Fruit fly (Drosophila melanogaster): ENCODE results near the gene CG42371.

Gene CG42371

dm6 chr2L:2182735-2183340 is 34.2 kb downstream of the CG42371 start:
- TF ChIP-seq CG32121 (GFP tag; IDR thresholded peaks at IDR 0.05) (no peak), Pif1A (GFP tag; optimal IDR thresholded peaks at IDR 0.05) (peak; percentile 68), CG14655 (GFP tag; optimal IDR thresholded peaks at IDR 0.05) (peak; percentile 87), gl (tag; optimal IDR thresholded peaks at IDR 0.05) (peak; percentile 83), Pif1B (GFP tag; optimal IDR thresholded peaks at IDR 0.05) (peak; percentile 79), CG8159 (tag; optimal IDR thresholded peaks at IDR 0.05) (peak; percentile 80), CG34367 (tag; optimal IDR thresholded peaks at IDR 0.05) (peak; percentile 86), CG12605 (GFP tag; IDR thresholded peaks at IDR 0.05) (peak; percentile 78), CG17806 (tag; optimal IDR thresholded peaks at IDR 0.05) (peak; percentile 87), fd96Ca (GFP tag; IDR thresholded peaks at IDR 0.05) (peak; percentile 81), Snoo (tag; optimal IDR thresholded peaks at IDR 0.05) (no peak), CG10348 (GFP tag; IDR thresholded peaks at IDR 0.05) (no peak), Ets98B (GFP tag; IDR thresholded peaks at IDR 0.05) (peak; percentile 61), D1 (tag; optimal IDR thresholded peaks at IDR 0.05) (no peak), EcR (GFP tag; optimal IDR thresholded peaks at IDR 0.05) (no peak), CG8301 (tag; optimal IDR thresholded peaks at IDR 0.05) (peak; percentile 75), CG4496 (GFP tag; IDR thresholded peaks at IDR 0.05) (peak; percentile 87), CG13204 (GFP tag; optimal IDR thresholded peaks at IDR 0.05) (peak; percentile 65), CG15710 (tag; optimal IDR thresholded peaks at IDR 0.05) (peak; percentile 80), CG9948 (tag; optimal IDR thresholded peaks at IDR 0.05) (peak; percentile 88), rn (GFP tag; IDR thresholded peaks at IDR 0.05) (0 out of 2 replicates have a peak, but pooled peaks have one; percentile 7)

- no peak for TF ChIP-seq EcR (GFP tag; optimal IDR thresholded peaks at IDR 0.05)
- no peak for TF ChIP-seq Ets98B (GFP tag; IDR thresholded peaks at IDR 0.05)
- no peak for TF ChIP-seq fd96Ca (GFP tag; IDR thresholded peaks at IDR 0.05)
- TF ChIP-seq CG9948 (tag; optimal IDR thresholded peaks at IDR 0.05): no peak
- no peak for TF ChIP-seq CG8159 (tag; optimal IDR thresholded peaks at IDR 0.05)
- TF ChIP-seq CG4496 (GFP tag; IDR thresholded peaks at IDR 0.05): no peak
- TF ChIP-seq CG8301 (tag; optimal IDR thresholded peaks at IDR 0.05): no peak
- no peak for TF ChIP-seq CG32121 (GFP tag; IDR thresholded peaks at IDR 0.05)
- no peak for TF ChIP-seq CG14655 (GFP tag; optimal IDR thresholded peaks at IDR 0.05)
- no peak for TF ChIP-seq D1 (tag; optimal IDR thresholded peaks at IDR 0.05)
- TF ChIP-seq CG34367 (tag; optimal IDR thresholded peaks at IDR 0.05): no peak
- TF ChIP-seq Pif1B (GFP tag; optimal IDR thresholded peaks at IDR 0.05): no peak
- TF ChIP-seq Pif1A (GFP tag; optimal IDR thresholded peaks at IDR 0.05): no peak
- TF ChIP-seq CG15710 (tag; optimal IDR thresholded peaks at IDR 0.05): no peak
- no peak for TF ChIP-seq Snoo (tag; optimal IDR thresholded peaks at IDR 0.05)
- no peak for TF ChIP-seq CG17806 (tag; optimal IDR thresholded peaks at IDR 0.05)
- TF ChIP-seq CG10348 (GFP tag; IDR thresholded peaks at IDR 0.05): no peak
Observed at dm6 chr2L:2181971-2182643, 34.9 kb downstream of the CG42371 start.

- peak; percentile 15; the same call in 1 of the 2 replicates for TF ChIP-seq CG32121 (GFP tag; IDR thresholded peaks at IDR 0.05)
- TF ChIP-seq D1 (tag; optimal IDR thresholded peaks at IDR 0.05): no peak
- no peak for TF ChIP-seq Pif1A (GFP tag; optimal IDR thresholded peaks at IDR 0.05)
Observed at dm6 chr2L:2180665-2181064, 36.4 kb downstream of the CG42371 start.

- TF ChIP-seq Pif1A (GFP tag; optimal IDR thresholded peaks at IDR 0.05): peak; percentile 88
- peak; percentile 73 for TF ChIP-seq Snoo (tag; optimal IDR thresholded peaks at IDR 0.05)
- peak; percentile 80 for TF ChIP-seq CG34367 (tag; optimal IDR thresholded peaks at IDR 0.05)
- peak; percentile 89 for TF ChIP-seq CG12605 (GFP tag; IDR thresholded peaks at IDR 0.05)
- peak; percentile 85 for TF ChIP-seq CG15710 (tag; optimal IDR thresholded peaks at IDR 0.05)
- TF ChIP-seq CG9948 (tag; optimal IDR thresholded peaks at IDR 0.05): peak; percentile 89
- TF ChIP-seq CG4496 (GFP tag; IDR thresholded peaks at IDR 0.05): peak; percentile 90
- peak; percentile 89 for TF ChIP-seq CG8301 (tag; optimal IDR thresholded peaks at IDR 0.05)
- peak; percentile 82; the same call in 2 of the 3 replicates for TF ChIP-seq fd96Ca (GFP tag; IDR thresholded peaks at IDR 0.05)
- peak; percentile 90 for TF ChIP-seq CG32121 (GFP tag; IDR thresholded peaks at IDR 0.05)
- peak; percentile 91 for TF ChIP-seq Ets98B (GFP tag; IDR thresholded peaks at IDR 0.05)
- peak; percentile 78 for TF ChIP-seq rn (GFP tag; IDR thresholded peaks at IDR 0.05)
- TF ChIP-seq gl (tag; optimal IDR thresholded peaks at IDR 0.05): peak; percentile 67
- peak; percentile 89 for TF ChIP-seq CG17806 (tag; optimal IDR thresholded peaks at IDR 0.05)
- TF ChIP-seq CG13204 (GFP tag; optimal IDR thresholded peaks at IDR 0.05): peak; percentile 69
- TF ChIP-seq CG8159 (tag; optimal IDR thresholded peaks at IDR 0.05): peak; percentile 89
- peak; percentile 50; the same call in 1 of the 2 replicates for TF ChIP-seq CG10348 (GFP tag; IDR thresholded peaks at IDR 0.05)
- TF ChIP-seq EcR (GFP tag; optimal IDR thresholded peaks at IDR 0.05): peak; percentile 61
- TF ChIP-seq CG14655 (GFP tag; optimal IDR thresholded peaks at IDR 0.05): peak; percentile 90
- TF ChIP-seq Pif1B (GFP tag; optimal IDR thresholded peaks at IDR 0.05): peak; percentile 78
- peak; percentile 42 for TF ChIP-seq D1 (tag; optimal IDR thresholded peaks at IDR 0.05)
Observed at dm6 chr2L:2180120-2180539, 36.9 kb downstream of the CG42371 start.

- 0 out of 3 replicates have a peak, but pooled peaks have one; percentile 5 for TF ChIP-seq fd96Ca (GFP tag; IDR thresholded peaks at IDR 0.05)
- TF ChIP-seq CG8301 (tag; optimal IDR thresholded peaks at IDR 0.05): no peak
- no peak for TF ChIP-seq CG17806 (tag; optimal IDR thresholded peaks at IDR 0.05)
Observed at dm6 chr2L:2179366-2179765, 37.7 kb downstream of the CG42371 start.

- TF ChIP-seq Snoo (tag; optimal IDR thresholded peaks at IDR 0.05): no peak
- no peak for TF ChIP-seq CG32121 (GFP tag; IDR thresholded peaks at IDR 0.05)
- TF ChIP-seq CG12605 (GFP tag; IDR thresholded peaks at IDR 0.05): 0 out of 2 replicates have a peak, but pooled peaks have one; percentile 23
- TF ChIP-seq CG4496 (GFP tag; IDR thresholded peaks at IDR 0.05): peak; percentile 49
- TF ChIP-seq CG10348 (GFP tag; IDR thresholded peaks at IDR 0.05): no peak
- TF ChIP-seq CG8301 (tag; optimal IDR thresholded peaks at IDR 0.05): no peak
- no peak for TF ChIP-seq CG8159 (tag; optimal IDR thresholded peaks at IDR 0.05)
- TF ChIP-seq Ets98B (GFP tag; IDR thresholded peaks at IDR 0.05): peak; percentile 19
- TF ChIP-seq CG13204 (GFP tag; optimal IDR thresholded peaks at IDR 0.05): no peak
Observed at dm6 chr2L:2178810-2179143, 38.3 kb downstream of the CG42371 start.
